Worm (Caenorhabditis elegans) whole organism, mixed stage, embryonic: ENCODE data around the gene mrpl-46.

Experiments used
- ham-2 ChIP-seq: fragments of 200-800 bp; sonication (Bioruptor generic); optimal IDR thresholded peaks from 2 replicates; lab custom pipeline; 2018; ENCODE audit warnings: mild to moderate bottlenecking, missing genetic modification characterization, missing compliant biosample characterization
- lsy-2 ChIP-seq: fragments of 150-350 bp; optimal IDR thresholded peaks from 2 replicates; lab custom pipeline; 2014; ENCODE audit warnings: missing biosample characterization, missing genetic modification characterization
- mep-1 ChIP-seq: fragments of 150-350 bp; optimal IDR thresholded peaks from 2 replicates; lab custom pipeline; 2017; ENCODE audit warnings: missing biosample characterization, missing genetic modification reagents, missing genetic modification characterization, inconsistent platforms
- unc-62 ChIP-seq: fragments of 150-350 bp; optimal IDR thresholded peaks from 2 replicates; lab custom pipeline; 2014; ENCODE audit warnings: missing biosample characterization, missing genetic modification reagents, missing genetic modification characterization

DNA sequence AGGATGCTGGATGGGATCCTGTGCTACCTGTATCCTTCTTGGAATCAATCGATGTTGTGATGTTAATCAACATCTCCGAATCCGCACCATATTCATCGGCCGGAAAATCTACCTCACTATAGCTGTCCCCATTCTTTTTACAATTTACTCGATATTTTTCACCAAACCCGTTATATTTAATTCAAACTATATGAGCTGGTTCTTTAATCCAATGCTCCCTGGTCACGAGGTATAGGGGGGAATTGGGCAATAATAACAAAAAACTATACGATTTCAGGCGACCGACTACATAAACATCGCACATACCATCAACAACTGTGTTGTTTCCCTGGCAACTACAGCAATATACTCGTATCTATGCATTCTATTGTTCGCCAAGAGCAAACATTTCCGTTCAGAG, 43.1 kb upstream of the mrpl-46 start:
- no peak for TF ChIP-seq lsy-2
- TF ChIP-seq ham-2 (GFP tag; lab: Kevin White, UChicago), result no peak
- TF ChIP-seq unc-62 (GFP tag; lab: Kevin White, UChicago), result no peak
- no peak for TF ChIP-seq mep-1 (tag; lab: Kevin White, UChicago)
